Worm (Caenorhabditis elegans): ENCODE results near the gene F49C12.7.

- TF ChIP-seq elt-1 (tag; optimal IDR thresholded peaks at IDR 0.05; ENCODE audit: borderline replicate concordance, insufficient read depth) (no peak), lsy-2 (tag; optimal IDR thresholded peaks at IDR 0.05) (no peak)
Measured at ce11 chrIV:9260826-9261225, 51.9 kb downstream of the F49C12.7 start.

Data from whole organism, mixed stage, embryonic.